Worm (Caenorhabditis elegans) whole organism, late embryonic: ENCODE results near the gene C08A9.3.
"Not testable (repeated sequence)": the region's sequence is repeated elsewhere in the genome, so short reads cannot be mapped to it uniquely, and the experiment has no call there.

Source experiments
- C08G9.2 ChIP-seq: sonication (generic microtip); optimal IDR thresholded peaks from 2 replicates; lab custom pipeline; 2016; ENCODE audit warnings: mild to moderate bottlenecking, missing genetic modification characterization, moderate library complexity, missing compliant biosample characterization
- F13H6.1 ChIP-seq: sonication (generic microtip); optimal IDR thresholded peaks from 2 replicates; lab custom pipeline; 2016; ENCODE audit warnings: missing genetic modification characterization, missing compliant biosample characterization
- ceh-2 ChIP-seq: sonication (generic microtip); optimal IDR thresholded peaks from 2 replicates; lab custom pipeline; 2016; ENCODE audit warnings: missing genotype, missing genetic modification characterization, missing compliant biosample characterization
- ceh-30 ChIP-seq: fragments of 150-350 bp; optimal IDR thresholded peaks from 2 replicates; lab custom pipeline; 2014; ENCODE audit warnings: missing biosample characterization, missing genetic modification characterization
- ceh-34 ChIP-seq: sonication (generic microtip); optimal IDR thresholded peaks from 2 replicates; lab custom pipeline; 2016; ENCODE audit warnings: mild to moderate bottlenecking, missing genetic modification characterization, missing compliant biosample characterization
- ceh-45 ChIP-seq: fragments of 200-800 bp; sonication (Bioruptor generic); IDR thresholded peaks from 2 replicates; pipeline ENCODE4 v1.3.6; 2022; ENCODE audit warnings: missing genetic modification reagents, missing genetic modification characterization, missing compliant biosample characterization
- ceh-48 ChIP-seq: sonication (generic microtip); optimal IDR thresholded peaks from 2 replicates; lab custom pipeline; 2016; ENCODE audit warnings: missing genetic modification characterization, inconsistent platforms, missing compliant biosample characterization
- che-1 ChIP-seq: sonication (generic microtip); optimal IDR thresholded peaks from 2 replicates; lab custom pipeline; 2016; ENCODE audit warnings: mild to moderate bottlenecking, missing genetic modification characterization, missing compliant biosample characterization
- dmd-4 ChIP-seq: sonication (generic microtip); optimal IDR thresholded peaks from 2 replicates; lab custom pipeline; 2016; ENCODE audit warnings: borderline replicate concordance, missing genetic modification characterization, missing compliant biosample characterization
- elt-2 ChIP-seq: sonication (generic microtip); optimal IDR thresholded peaks from 2 replicates; lab custom pipeline; 2016; ENCODE audit warnings: missing genetic modification reagents, missing genetic modification characterization, missing compliant biosample characterization
- elt-4 ChIP-seq: sonication (generic microtip); optimal IDR thresholded peaks from 2 replicates; lab custom pipeline; 2016; ENCODE audit warnings: missing genetic modification characterization, missing compliant biosample characterization
- fax-1 ChIP-seq: sonication (generic microtip); optimal IDR thresholded peaks from 2 replicates; lab custom pipeline; 2016; ENCODE audit warnings: missing genotype, missing genetic modification characterization, missing compliant biosample characterization
- fkh-10 ChIP-seq: fragments of 150-350 bp; optimal IDR thresholded peaks from 2 replicates; lab custom pipeline; 2014; ENCODE audit warnings: missing biosample characterization, missing genetic modification reagents, missing genetic modification characterization
- gmeb-2 ChIP-seq: sonication (generic microtip); optimal IDR thresholded peaks from 2 replicates; lab custom pipeline; 2016; ENCODE audit warnings: missing genetic modification characterization, inconsistent platforms, missing compliant biosample characterization
- hlh-13 ChIP-seq: fragments of 200-800 bp; sonication (Bioruptor generic); optimal IDR thresholded peaks from 2 replicates; lab custom pipeline; 2018; ENCODE audit warnings: mild to moderate bottlenecking, missing genetic modification characterization, missing compliant biosample characterization
- hlh-15 ChIP-seq: sonication (generic microtip); optimal IDR thresholded peaks from 2 replicates; lab custom pipeline; 2016; ENCODE audit warnings: missing genetic modification characterization, missing compliant biosample characterization
- lim-6 ChIP-seq: sonication (generic microtip); optimal IDR thresholded peaks from 2 replicates; lab custom pipeline; 2016; ENCODE audit warnings: missing genetic modification characterization, missing compliant biosample characterization
- mec-3 ChIP-seq: sonication (generic microtip); optimal IDR thresholded peaks from 2 replicates; lab custom pipeline; 2016; ENCODE audit warnings: borderline replicate concordance, missing genetic modification characterization, missing compliant biosample characterization
- pat-9 ChIP-seq: fragments of 200-800 bp; sonication (Bioruptor generic); optimal IDR thresholded peaks from 2 replicates; lab custom pipeline; 2018; ENCODE audit warnings: mild to moderate bottlenecking, missing genetic modification characterization, moderate library complexity, missing compliant biosample characterization
- pros-1 ChIP-seq: fragments of 150-350 bp; optimal IDR thresholded peaks from 2 replicates; lab custom pipeline; 2014; ENCODE audit warnings: missing biosample characterization, missing genetic modification reagents, missing genetic modification characterization
- rnt-1 ChIP-seq: sonication (generic microtip); optimal IDR thresholded peaks from 2 replicates; lab custom pipeline; 2016; ENCODE audit warnings: missing genetic modification characterization, missing compliant biosample characterization
- sox-2 ChIP-seq: fragments of 200-800 bp; sonication (Bioruptor generic); IDR thresholded peaks from 2 replicates; pipeline ENCODE4 v1.3.6; 2022; ENCODE audit warnings: missing genetic modification reagents, missing genetic modification characterization, missing compliant biosample characterization
- tbx-2 ChIP-seq: sonication (generic microtip); optimal IDR thresholded peaks from 2 replicates; lab custom pipeline; 2016; ENCODE audit warnings: missing genetic modification characterization, missing compliant biosample characterization
- unc-42 ChIP-seq: sonication (generic microtip); optimal IDR thresholded peaks from 2 replicates; lab custom pipeline; 2016; ENCODE audit warnings: missing genotype, missing genetic modification characterization, missing compliant biosample characterization
- unc-55 ChIP-seq: sonication (generic microtip); optimal IDR thresholded peaks from 2 replicates; lab custom pipeline; 2017; ENCODE audit warnings: missing biosample characterization, missing genetic modification reagents, missing genetic modification characterization

The C08A9.3 gene

DNA sequence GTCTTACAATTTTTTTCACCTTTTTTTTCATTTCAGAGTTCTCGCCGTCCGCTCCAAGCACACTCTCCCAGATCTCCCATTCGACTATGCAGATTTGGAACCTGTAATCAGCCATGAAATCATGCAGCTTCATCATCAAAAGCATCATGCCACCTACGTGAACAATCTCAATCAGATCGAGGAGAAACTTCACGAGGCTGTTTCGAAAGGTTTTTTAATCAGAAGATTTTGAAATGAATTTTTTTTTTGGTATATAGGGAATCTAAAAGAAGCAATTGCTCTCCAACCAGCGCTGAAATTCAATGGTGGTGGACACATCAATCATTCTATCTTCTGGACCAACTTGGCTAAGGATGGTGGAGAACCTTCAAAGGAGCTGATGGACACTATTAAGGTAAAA is at the start of gene C08A9.3:
TSS of gene C08A9.3 (minus strand) at position 101 of the 400 bp plus-strand sequence.
- no peak for TF ChIP-seq pat-9 (tag; lab: Kevin White, UChicago)
- no peak for TF ChIP-seq unc-55 (GFP tag; lab: Kevin White, UChicago)
- no peak for TF ChIP-seq lim-6 (tag; lab: Kevin White, UChicago)
- TF ChIP-seq che-1 (tag; lab: Kevin White, UChicago), result no peak
- TF ChIP-seq hlh-15 (tag; lab: Kevin White, UChicago), result no peak

- TF ChIP-seq mec-3 (no peak), C08G9.2 (tag; lab: Kevin White, UChicago) (no peak), fkh-10 (GFP tag; lab: Kevin White, UChicago) (no peak)
Measured at ce11 chrX:17140447-17140846, 47.3 kb upstream of the C08A9.3 start.

ce11 chrX:17139204-17139780 is 46.2 kb upstream of the C08A9.3 start:
- TF ChIP-seq hlh-13 (GFP tag; lab: Kevin White, UChicago), result no peak
- TF ChIP-seq hlh-15 (tag; lab: Kevin White, UChicago), result no peak
- TF ChIP-seq rnt-1 (tag; lab: Kevin White, UChicago), result no peak
- TF ChIP-seq tbx-2 (tag; lab: Kevin White, UChicago), result no peak
- no peak for TF ChIP-seq ceh-48 (tag; lab: Kevin White, UChicago)
- TF ChIP-seq F13H6.1, result no peak
- TF ChIP-seq elt-2, result peak; percentile 77

ce11 chrX:17138060-17138557 is 45.0 kb upstream of the C08A9.3 start, which contains the start of gene cnp-3:
Gene cnp-3 (minus strand): TSS chrX:17138110.
- TF ChIP-seq unc-55 (GFP tag; lab: Kevin White, UChicago) (peak; percentile 49), ceh-2 (tag; lab: Kevin White, UChicago) (no peak)

DNA sequence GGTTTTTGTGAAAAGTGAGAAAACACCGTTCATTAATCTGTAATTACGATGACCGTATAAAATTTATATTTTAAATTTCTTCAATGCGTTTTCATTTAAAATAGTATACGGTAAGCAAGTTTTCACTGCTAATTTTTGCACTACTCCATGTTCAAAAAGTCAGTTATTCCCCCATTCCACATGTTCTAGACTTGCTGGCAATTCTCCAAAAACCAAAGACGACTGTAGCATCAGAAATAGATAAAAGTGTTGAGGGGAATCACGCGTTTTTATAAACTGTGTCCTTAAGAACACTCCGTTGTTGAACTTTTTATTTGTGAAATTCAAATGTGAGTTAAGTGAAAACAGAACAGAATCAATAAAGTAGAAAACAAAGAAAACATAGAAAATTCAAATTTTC is 42.6 kb upstream of the C08A9.3 start:
- TF ChIP-seq ceh-34 (tag; lab: Kevin White, UChicago), result no peak
- TF ChIP-seq, all 69 proteins: peak for 0

ce11 chrX:17134427-17134826 is 41.3 kb upstream of the C08A9.3 start, which contains the start of gene K09E3.7:
Gene K09E3.7 (minus strand): TSS chrX:17134527.
- no peak for TF ChIP-seq gmeb-2 (tag; lab: Kevin White, UChicago)
- TF ChIP-seq dmd-4 (tag; lab: Kevin White, UChicago), result no peak
- no peak for TF ChIP-seq unc-42 (tag; lab: Kevin White, UChicago)
- TF ChIP-seq hlh-15 (tag; lab: Kevin White, UChicago), result no peak
- TF ChIP-seq ceh-45 (GFP tag; lab: Robert Waterston, UW), result no peak
- no peak for TF ChIP-seq elt-2

- TF ChIP-seq fax-1; sox-2 (GFP tag; lab: Robert Waterston, UW); ceh-30: not testable (repeated sequence)
Measured at ce11 chrX:17117359-17117758, 24.3 kb upstream of the C08A9.3 start, which contains the start of gene K09E3.2. Gene K09E3.2 (plus strand): TSS chrX:17117659.

ce11 chrX:17115089-17115488 is 22.0 kb upstream of the C08A9.3 start, which contains the start of gene lido-6:
Gene lido-6 (minus strand): TSS chrX:17115189.
- no peak for TF ChIP-seq pros-1 (tag; lab: Kevin White, UChicago)
- no peak for TF ChIP-seq elt-4 (tag; lab: Kevin White, UChicago)
- no peak for TF ChIP-seq tbx-2 (tag; lab: Kevin White, UChicago)
